Worm (Caenorhabditis elegans) whole organism, L4 larva: ENCODE data around the gene chil-24.

Experiments used
- F10B5.3 ChIP-seq: sonication (generic microtip); optimal IDR thresholded peaks from 2 replicates; lab custom pipeline; 2016; ENCODE audit warnings: mild to moderate bottlenecking, missing genetic modification characterization, missing compliant biosample characterization
- F26F4.8 ChIP-seq: fragments of 200-800 bp; sonication (Bioruptor generic); conservative IDR thresholded peaks from 2 replicates; pipeline ENCODE4 v1.3.6; 2022; ENCODE audit warnings: missing genetic modification characterization, missing compliant biosample characterization
- F37D6.2 ChIP-seq: sonication (generic microtip); optimal IDR thresholded peaks from 2 replicates; lab custom pipeline; 2016; ENCODE audit warnings: mild to moderate bottlenecking, missing genetic modification characterization, missing compliant biosample characterization
- F44E2.7 ChIP-seq: fragments of 200-800 bp; sonication (Bioruptor generic); IDR thresholded peaks from 2 replicates; pipeline ENCODE4 v2.1.2; 2022; ENCODE audit warnings: missing genetic modification characterization, missing compliant biosample characterization
- Y105C5A.15 ChIP-seq: fragments of 200-800 bp; sonication (Bioruptor generic); IDR thresholded peaks from 2 replicates; pipeline ENCODE4 v1.3.6; 2022; ENCODE audit warnings: missing genetic modification characterization, missing compliant biosample characterization
- Y5F2A.4 ChIP-seq: fragments of 200-800 bp; sonication (Bioruptor generic); optimal IDR thresholded peaks from 2 replicates; lab custom pipeline; 2018; ENCODE audit warnings: mild to moderate bottlenecking, missing genetic modification characterization, missing compliant biosample characterization
- ZK337.2 ChIP-seq: fragments of 200-800 bp; sonication (Bioruptor generic); IDR thresholded peaks from 2 replicates; pipeline ENCODE4 v1.3.6; 2022; ENCODE audit warnings: missing genetic modification reagents, missing genetic modification characterization, missing compliant biosample characterization
- aha-1 ChIP-seq: fragments of 150-350 bp; peaks from one replicate; lab custom pipeline; 2014; ENCODE audit warnings: missing biosample characterization, missing genetic modification characterization
- aly-2 ChIP-seq: sonication (generic microtip); optimal IDR thresholded peaks from 2 replicates; lab custom pipeline; 2018; ENCODE audit warnings: missing biosample characterization, missing genetic modification characterization
- arid-1 ChIP-seq: fragments of 200-800 bp; sonication (Bioruptor generic); conservative IDR thresholded peaks from 2 replicates; pipeline ENCODE4 v1.3.6; 2022; ENCODE audit warnings: missing genetic modification reagents, missing genetic modification characterization, missing compliant biosample characterization
- ceh-62 ChIP-seq: sonication (generic microtip); optimal IDR thresholded peaks from 2 replicates; lab custom pipeline; 2017; ENCODE audit warnings: missing biosample characterization, missing genetic modification characterization
- ceh-82 ChIP-seq: sonication (generic microtip); optimal IDR thresholded peaks from 2 replicates; lab custom pipeline; 2017; ENCODE audit warnings: missing biosample characterization, missing genetic modification characterization
- daf-16 ChIP-seq, 3 experiments: sonication (generic microtip); optimal IDR thresholded peaks; 2 replicates each; lab custom pipeline; 2016 to 2017; ENCODE audit warnings: missing genetic modification characterization in 3 of 3, missing genetic modification reagents in 3 of 3, mild to moderate bottlenecking in 2 of 3, missing compliant biosample characterization in 2 of 3, missing biosample characterization in 1 of 3, moderate library complexity in 1 of 3
- dmd-6 ChIP-seq: fragments of 200-800 bp; sonication (Bioruptor generic); IDR thresholded peaks from 2 replicates; pipeline ENCODE4 v1.3.6; 2022; ENCODE audit warnings: missing genetic modification reagents, missing genetic modification characterization, missing compliant biosample characterization
- dmd-9 ChIP-seq: fragments of 200-800 bp; sonication (Bioruptor generic); IDR thresholded peaks from 2 replicates; pipeline ENCODE4 v1.3.6; 2022; ENCODE audit warnings: missing genetic modification reagents, missing genetic modification characterization, missing compliant biosample characterization
- fos-1 ChIP-seq: fragments of 150-350 bp; optimal IDR thresholded peaks from 2 replicates; lab custom pipeline; 2014; ENCODE audit warnings: missing biosample characterization, missing genetic modification characterization
- hif-1 ChIP-seq, 2 experiments: sonication (generic microtip); optimal IDR thresholded peaks; 2 replicates each; lab custom pipeline; 2016 to 2017; ENCODE audit warnings: missing compliant biosample characterization in 2 of 2, missing genetic modification characterization in 2 of 2, missing genetic modification reagents in 2 of 2, missing genotype in 2 of 2, mild to moderate bottlenecking in 1 of 2
- hlh-30 ChIP-seq: sonication (generic microtip); optimal IDR thresholded peaks from 2 replicates; lab custom pipeline; 2017; ENCODE audit warnings: antibody characterized with exemption, mild to moderate bottlenecking, missing genetic modification characterization, missing compliant biosample characterization; ENCODE audit not compliant: insufficient read depth
- lin-1 ChIP-seq: fragments of 200-800 bp; sonication (Bioruptor generic); IDR thresholded peaks from 2 replicates; pipeline ENCODE4 v1.3.6; 2022; ENCODE audit warnings: missing genetic modification reagents, missing genetic modification characterization, missing compliant biosample characterization
- lin-13 ChIP-seq: fragments of 150-350 bp; optimal IDR thresholded peaks from 2 replicates; lab custom pipeline; 2014; ENCODE audit warnings: missing biosample characterization, missing genetic modification reagents, missing genetic modification characterization
- lin-38 ChIP-seq: fragments of 200-800 bp; sonication (Bioruptor generic); IDR thresholded peaks from 2 replicates; pipeline ENCODE4 v1.3.6; 2022; ENCODE audit warnings: missing genetic modification reagents, missing genetic modification characterization, missing compliant biosample characterization
- lsy-2 ChIP-seq, 2 experiments: fragments of 150-350 bp in 1 of 2; sonication (generic microtip) in 1 of 2; optimal IDR thresholded peaks; 2 replicates each; lab custom pipeline; 2014 to 2017; ENCODE audit warnings: missing biosample characterization in 2 of 2, missing genetic modification characterization in 2 of 2
- mxl-3 ChIP-seq: fragments of 200-800 bp; sonication (Bioruptor generic); optimal IDR thresholded peaks from 2 replicates; lab custom pipeline; 2018; ENCODE audit warnings: mild to moderate bottlenecking, missing genetic modification characterization, missing compliant biosample characterization
- nhr-11 ChIP-seq: fragments of 150-350 bp; optimal IDR thresholded peaks from 2 replicates; lab custom pipeline; 2014; ENCODE audit warnings: missing biosample characterization, missing genetic modification characterization
- nhr-48 ChIP-seq: sonication (generic microtip); optimal IDR thresholded peaks from 2 replicates; lab custom pipeline; 2016; ENCODE audit warnings: mild to moderate bottlenecking, missing genetic modification characterization, missing compliant biosample characterization
- nhr-6 ChIP-seq: fragments of 150-350 bp; optimal IDR thresholded peaks from 2 replicates; lab custom pipeline; 2014; ENCODE audit warnings: missing biosample characterization, missing genetic modification characterization
- nhr-76 ChIP-seq: fragments of 150-350 bp; optimal IDR thresholded peaks from 2 replicates; lab custom pipeline; 2014; ENCODE audit warnings: missing biosample characterization, missing genetic modification characterization
- rbr-2 ChIP-seq: sonication (generic microtip); optimal IDR thresholded peaks from 2 replicates; lab custom pipeline; 2016; ENCODE audit warnings: missing genotype, missing genetic modification characterization, missing compliant biosample characterization
- saeg-2 ChIP-seq: fragments of 200-800 bp; sonication (Bioruptor generic); IDR thresholded peaks from 2 replicates; pipeline ENCODE4 v1.3.6; 2022; ENCODE audit warnings: missing genetic modification reagents, missing genetic modification characterization, missing compliant biosample characterization
- set-16 ChIP-seq: fragments of 200-800 bp; sonication (Bioruptor generic); IDR thresholded peaks from 2 replicates; pipeline ENCODE4 v1.3.6; 2022; ENCODE audit warnings: missing genetic modification reagents, missing genetic modification characterization, missing compliant biosample characterization
- snpc-4 ChIP-seq: fragments of 150-350 bp; optimal IDR thresholded peaks from 2 replicates; lab custom pipeline; 2014; ENCODE audit warnings: missing biosample characterization, missing genetic modification characterization
- spr-1 ChIP-seq: sonication (generic microtip); optimal IDR thresholded peaks from 2 replicates; lab custom pipeline; 2016; ENCODE audit warnings: mild to moderate bottlenecking, missing genetic modification characterization, missing compliant biosample characterization
- spr-3 ChIP-seq: fragments of 200-800 bp; sonication (Bioruptor generic); optimal IDR thresholded peaks from 2 replicates; lab custom pipeline; 2018; ENCODE audit warnings: mild to moderate bottlenecking, missing genetic modification characterization, missing compliant biosample characterization
- unc-39 ChIP-seq: sonication (generic microtip); optimal IDR thresholded peaks from 2 replicates; lab custom pipeline; 2017; ENCODE audit warnings: missing biosample characterization, missing genetic modification characterization
- unc-62 ChIP-seq, 3 experiments: fragments of 150-350 bp in 1 of 3; sonication (generic microtip); optimal IDR thresholded peaks in 2 of 3; peaks in 1 of 3; 1 replicate in 1 of 3; 2 replicates in 2 of 3; lab custom pipeline; 2014 to 2017; ENCODE audit warnings: missing biosample characterization in 3 of 3, missing genetic modification characterization in 3 of 3, missing genetic modification reagents in 3 of 3, missing genotype in 1 of 3
- zag-1 ChIP-seq: fragments of 150-350 bp; optimal IDR thresholded peaks from 2 replicates; lab custom pipeline; 2014; ENCODE audit warnings: missing biosample characterization, missing genetic modification characterization
- zfp-2 ChIP-seq: sonication (generic microtip); optimal IDR thresholded peaks from 2 replicates; lab custom pipeline; 2016; ENCODE audit warnings: mild to moderate bottlenecking, missing genetic modification characterization, missing compliant biosample characterization

Gene chil-24

ce11 chrII:3149521-3150190, 20.7 kb downstream of the chil-24 start, which contains the start of the genes T10D4.11 and T10D4.1:
Gene T10D4.11, minus strand, starts transcription at chrII:3149621.
Gene T10D4.1, plus strand, starts transcription at chrII:3150140.
- no peak for TF ChIP-seq aly-2 (tag; lab: Kevin White, UChicago)
- TF ChIP-seq aha-1 (tag; lab: Kevin White, UChicago), result peak; percentile 3

DNA sequence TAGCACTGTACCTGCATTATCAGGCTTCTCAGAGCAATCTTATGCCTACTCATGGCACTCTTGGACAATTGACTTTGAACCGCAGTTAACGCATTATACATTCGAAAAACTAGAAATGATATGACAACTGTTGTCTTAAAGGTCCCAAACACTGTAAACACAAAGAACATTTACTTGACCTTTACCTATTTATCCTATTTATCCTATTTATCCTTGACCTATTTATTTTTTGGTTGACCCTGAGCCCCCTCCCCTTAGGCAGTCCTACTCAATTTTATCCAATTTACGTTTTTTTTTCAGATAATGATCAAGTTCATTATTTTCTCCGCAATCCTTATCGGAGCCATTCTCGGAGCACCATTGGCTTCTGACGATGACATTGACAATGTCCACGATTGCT, 22.7 kb downstream of the chil-24 start, which contains the start of the genes T10D4.14 and T10D4.19:
TSS of gene T10D4.14 (minus strand) at position 101 of the 400 bp plus-strand sequence.
TSS of gene T10D4.19 (plus strand) at position 304 of the 400 bp plus-strand sequence.
- TF ChIP-seq nhr-76 (tag; lab: Kevin White, UChicago) (no peak), ZK337.2 (no peak), lin-13 (GFP tag; lab: Kevin White, UChicago) (no peak), snpc-4 (no peak), Y105C5A.15 (GFP tag; lab: Robert Waterston, UW) (no peak), F44E2.7 (GFP tag; lab: Robert Waterston, UW) (no peak), F10B5.3 (no peak), arid-1 (GFP tag; lab: Robert Waterston, UW) (no peak), dmd-6 (GFP tag; lab: Robert Waterston, UW) (no peak), lin-1 (GFP tag; lab: Robert Waterston, UW) (no peak), unc-39 (tag; lab: Kevin White, UChicago) (no peak), lsy-2 (tag; optimal IDR thresholded peaks at IDR 0.05; lab: Kevin White, UChicago) (no peak), Y5F2A.4 (GFP tag; lab: Kevin White, UChicago) (no peak), ceh-62 (tag; lab: Kevin White, UChicago) (no peak), hlh-30 (tag; lab: Kevin White, UChicago) (no peak), nhr-11 (tag; lab: Kevin White, UChicago) (no peak), daf-16 (GFP tag; optimal IDR thresholded peaks at IDR 0.05; lab: Kevin White, UChicago) (no peak), daf-16 (tag; optimal IDR thresholded peaks at IDR 0.05; lab: Kevin White, UChicago) (no peak), lin-38 (no peak), F26F4.8 (GFP tag; lab: Robert Waterston, UW) (no peak)

ce11 chrII:3154383-3154782, 25.4 kb downstream of the chil-24 start, which contains the start of gene sri-32:
Gene sri-32, minus strand, starts transcription at chrII:3154483.
- TF ChIP-seq nhr-48, result no peak
- no peak for TF ChIP-seq mxl-3 (GFP tag; lab: Kevin White, UChicago)
- TF ChIP-seq Y105C5A.15 (GFP tag; lab: Robert Waterston, UW), result no peak
- TF ChIP-seq zag-1 (tag; lab: Kevin White, UChicago), result no peak
- no peak for TF ChIP-seq rbr-2
- no peak for TF ChIP-seq saeg-2 (GFP tag; lab: Robert Waterston, UW)
- no peak for TF ChIP-seq nhr-6
- no peak for TF ChIP-seq spr-1 (tag; lab: Kevin White, UChicago)
- TF ChIP-seq fos-1 (tag; lab: Kevin White, UChicago), result no peak
- TF ChIP-seq lin-1 (GFP tag; lab: Robert Waterston, UW), result no peak
- no peak for TF ChIP-seq hif-1 (tag; optimal IDR thresholded peaks at IDR 0.05; lab: Kevin White, UChicago)
- TF ChIP-seq spr-3 (GFP tag; lab: Kevin White, UChicago), result no peak
- TF ChIP-seq set-16, result no peak
- TF ChIP-seq zfp-2 (tag; lab: Kevin White, UChicago), result no peak

- TF ChIP-seq F37D6.2 (tag; lab: Kevin White, UChicago) (no peak), ceh-62 (tag; lab: Kevin White, UChicago) (no peak), ceh-82 (tag; lab: Kevin White, UChicago) (no peak), snpc-4 (no peak), aha-1 (tag; lab: Kevin White, UChicago) (peak; percentile 34), dmd-9 (no peak), hif-1 (tag; optimal IDR thresholded peaks at IDR 0.05; lab: Kevin White, UChicago) (no peak), unc-62 (GFP tag; optimal IDR thresholded peaks at IDR 0.05 in 1 of 2; lab: Kevin White, UChicago) (no peak), unc-62 (tag; optimal IDR thresholded peaks at IDR 0.05; lab: Kevin White, UChicago) (no peak)
Measured at ce11 chrII:3156749-3157148, 27.8 kb downstream of the chil-24 start, which contains the start of gene sri-33. Gene sri-33, minus strand, starts transcription at chrII:3156849.
